Worm (Caenorhabditis elegans): ENCODE measurements around the gene T09F5.2.
"Not testable (repeated sequence)": the region's sequence is repeated elsewhere in the genome, so short reads cannot be mapped to it uniquely, and the experiment has no call there.

Gene T09F5.2

DNA sequence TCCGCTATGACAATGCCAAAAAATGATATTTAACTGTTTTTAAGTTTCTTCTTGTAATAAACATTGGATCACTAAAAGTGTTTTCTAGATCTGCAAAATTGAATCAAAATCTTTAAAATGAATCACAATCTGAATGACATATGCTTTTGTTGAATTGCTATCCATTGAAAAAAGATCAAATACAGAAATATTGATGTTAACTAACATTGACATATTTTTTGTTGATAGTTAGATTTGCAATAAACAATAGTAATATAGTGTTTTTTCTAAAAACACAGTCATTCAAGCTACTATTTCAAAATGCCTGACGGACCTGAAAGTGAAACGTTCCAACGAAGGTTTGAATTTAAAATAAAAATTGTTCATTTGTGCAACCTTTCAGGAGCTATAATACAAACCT is at the start of gene T09F5.2:
T09F5.2 (plus strand) TSS at position 301 of the 400 bp plus-strand sequence.
- TF ChIP-seq B0310.2 (tag; optimal IDR thresholded peaks at IDR 0.05) (no peak), tra-4 (tag; optimal IDR thresholded peaks at IDR 0.05) (no peak), hmg-4 (GFP tag; optimal IDR thresholded peaks at IDR 0.05) (no peak), flt-1 (GFP tag; IDR thresholded peaks at IDR 0.05) (no peak), ceh-36 (tag; optimal IDR thresholded peaks at IDR 0.05) (no peak), aly-1 (tag; optimal IDR thresholded peaks at IDR 0.05) (no peak), pes-1 (GFP tag; IDR thresholded peaks at IDR 0.05) (no peak), tbx-37 (GFP tag; conservative IDR thresholded peaks at IDR 0.05) (no peak), scrt-1 (GFP tag; IDR thresholded peaks at IDR 0.05) (no peak), ceh-13 (GFP tag; optimal IDR thresholded peaks at IDR 0.05) (no peak), ets-7 (tag; optimal IDR thresholded peaks at IDR 0.05) (no peak), tbx-11 (GFP tag; IDR thresholded peaks at IDR 0.05) (no peak), hmbx-1 (tag; optimal IDR thresholded peaks at IDR 0.05) (no peak), hnd-1 (tag; optimal IDR thresholded peaks at IDR 0.05) (no peak), sea-1 (GFP tag; conservative IDR thresholded peaks at IDR 0.05) (no peak), F13C5.2 (tag; optimal IDR thresholded peaks at IDR 0.05) (no peak), ama-1 (optimal IDR thresholded peaks at IDR 0.05) (no peak)

DNA sequence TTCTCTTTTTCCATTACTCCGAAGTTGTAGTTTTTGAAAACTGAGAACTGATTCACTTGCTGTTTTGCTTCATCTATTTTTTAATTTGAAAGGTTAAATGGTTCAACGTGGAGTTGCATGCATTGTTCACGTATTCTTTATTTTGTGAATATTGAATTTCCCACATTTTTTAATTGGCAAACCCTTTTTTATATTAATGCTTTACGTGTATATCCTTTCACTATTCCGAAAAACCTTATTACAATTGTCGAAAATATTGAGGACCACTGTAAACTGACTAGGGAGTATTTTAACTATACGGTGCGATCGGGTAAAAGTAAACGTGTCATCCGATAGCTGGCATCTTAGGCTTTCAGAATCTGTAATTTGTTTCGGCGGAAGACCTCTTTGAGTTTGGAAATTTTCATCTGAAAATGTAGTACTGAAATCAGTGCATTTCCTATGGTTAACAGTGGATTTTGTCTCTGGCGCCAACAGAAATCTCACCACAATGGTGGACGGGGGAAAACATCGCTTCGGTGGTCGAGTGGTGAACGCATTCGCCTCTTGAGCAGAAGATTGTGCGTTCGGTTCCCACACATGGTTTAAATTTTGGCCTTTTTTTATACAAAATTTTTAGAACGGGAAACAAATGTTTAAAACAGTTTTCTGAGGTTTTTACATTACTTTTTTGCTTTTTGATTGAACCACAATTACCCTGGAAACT is 44.7 kb upstream of the T09F5.2 start, which contains the start of gene C01G10.14:
C01G10.14 (minus strand) TSS at position 51 of the 706 bp plus-strand sequence.
- not testable (repeated sequence) for TF ChIP-seq tbx-37 (GFP tag; conservative IDR thresholded peaks at IDR 0.05); ceh-13 (GFP tag; optimal IDR thresholded peaks at IDR 0.05); sea-1 (GFP tag; conservative IDR thresholded peaks at IDR 0.05)

DNA sequence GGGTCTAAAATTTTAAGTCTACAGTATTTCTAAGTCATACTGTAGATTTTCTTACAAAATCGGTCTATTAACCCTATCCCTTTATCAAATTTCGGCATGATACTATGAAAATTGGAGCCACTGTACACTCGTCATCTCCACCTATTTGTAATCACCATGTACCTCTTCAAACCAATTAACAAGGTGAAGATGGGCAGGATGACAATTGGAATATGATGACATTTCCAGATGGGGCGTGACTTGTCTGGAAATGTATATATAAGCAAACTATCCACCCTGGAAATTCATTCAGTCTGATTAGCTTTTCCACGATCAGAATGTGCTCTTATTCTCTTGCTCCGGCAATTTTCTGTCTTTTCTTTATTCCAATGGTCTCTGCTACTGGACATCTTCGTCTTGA is 41.5 kb upstream of the T09F5.2 start, which contains the start of gene Y75B12A.2:
Y75B12A.2 (plus strand) TSS at position 301 of the 400 bp plus-strand sequence.
- TF ChIP-seq ama-1 (optimal IDR thresholded peaks at IDR 0.05), result no peak
- no peak for TF ChIP-seq aly-1 (tag; optimal IDR thresholded peaks at IDR 0.05)
- TF ChIP-seq hnd-1 (tag; optimal IDR thresholded peaks at IDR 0.05), result no peak
- no peak for TF ChIP-seq pes-1 (GFP tag; IDR thresholded peaks at IDR 0.05)
- no peak for TF ChIP-seq flt-1 (GFP tag; IDR thresholded peaks at IDR 0.05)
- no peak for TF ChIP-seq ets-7 (tag; optimal IDR thresholded peaks at IDR 0.05)
- no peak for TF ChIP-seq tra-4 (tag; optimal IDR thresholded peaks at IDR 0.05)
- no peak for TF ChIP-seq B0310.2 (tag; optimal IDR thresholded peaks at IDR 0.05)
- TF ChIP-seq hmg-4 (GFP tag; optimal IDR thresholded peaks at IDR 0.05), result no peak
- no peak for TF ChIP-seq tbx-37 (GFP tag; conservative IDR thresholded peaks at IDR 0.05)
- no peak for TF ChIP-seq ceh-36 (tag; optimal IDR thresholded peaks at IDR 0.05)
- no peak for TF ChIP-seq F13C5.2 (tag; optimal IDR thresholded peaks at IDR 0.05)
- TF ChIP-seq sea-1 (GFP tag; conservative IDR thresholded peaks at IDR 0.05), result no peak
- TF ChIP-seq hmbx-1 (tag; optimal IDR thresholded peaks at IDR 0.05), result no peak
- TF ChIP-seq scrt-1 (GFP tag; IDR thresholded peaks at IDR 0.05), result no peak
- TF ChIP-seq ceh-13 (GFP tag; optimal IDR thresholded peaks at IDR 0.05), result no peak
- TF ChIP-seq tbx-11 (GFP tag; IDR thresholded peaks at IDR 0.05), result no peak

DNA sequence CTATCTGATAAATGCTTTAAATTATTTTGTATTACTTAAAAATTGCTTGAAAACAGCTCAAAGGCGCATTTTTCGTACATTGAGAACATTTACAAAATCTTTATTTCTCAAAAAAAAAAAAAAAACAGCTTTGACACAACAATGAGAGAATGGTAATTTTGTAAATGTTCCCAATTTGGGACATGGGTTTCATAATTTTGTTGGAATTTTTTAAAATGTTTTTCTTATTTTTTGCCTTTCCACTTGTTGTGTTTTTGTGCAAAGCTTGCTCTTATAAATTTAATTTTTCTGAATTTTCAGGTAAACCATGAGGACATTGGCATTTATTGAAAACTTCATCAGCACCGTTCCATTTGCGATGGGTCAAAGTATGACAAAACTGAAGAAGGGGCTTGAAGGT is 39.1 kb upstream of the T09F5.2 start, which contains the start of gene T01G5.7:
T01G5.7 (plus strand) TSS at position 301 of the 400 bp plus-strand sequence.
- TF ChIP-seq ets-7 (tag; optimal IDR thresholded peaks at IDR 0.05) (no peak), tra-4 (tag; optimal IDR thresholded peaks at IDR 0.05) (no peak), aly-1 (tag; optimal IDR thresholded peaks at IDR 0.05) (no peak), F13C5.2 (tag; optimal IDR thresholded peaks at IDR 0.05) (no peak), flt-1 (GFP tag; IDR thresholded peaks at IDR 0.05) (no peak), sea-1 (GFP tag; conservative IDR thresholded peaks at IDR 0.05) (no peak), pes-1 (GFP tag; IDR thresholded peaks at IDR 0.05) (no peak), hnd-1 (tag; optimal IDR thresholded peaks at IDR 0.05) (no peak)

DNA sequence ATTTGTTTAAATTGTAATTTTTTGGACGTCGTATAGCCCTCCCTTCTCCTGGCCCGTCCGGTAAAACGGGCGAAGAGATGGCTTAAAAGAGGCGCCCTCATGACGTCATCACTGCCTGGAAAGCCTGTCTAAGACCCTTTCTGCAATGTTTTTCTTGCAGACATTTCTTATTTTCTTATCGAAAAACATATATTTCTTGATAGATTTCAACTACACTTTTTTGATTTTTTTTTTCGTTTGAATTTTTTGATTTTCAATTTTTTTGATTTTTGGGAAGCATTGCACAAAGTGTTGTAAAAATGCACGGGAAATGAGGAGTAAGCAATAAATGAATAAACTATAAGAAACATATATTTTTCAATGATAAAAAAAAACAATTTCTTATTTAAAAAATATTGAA is 36.8 kb upstream of the T09F5.2 start, which contains the start of gene T01G5.6:
T01G5.6 (minus strand) TSS at position 101 of the 400 bp plus-strand sequence.
- TF ChIP-seq hmbx-1 (tag; optimal IDR thresholded peaks at IDR 0.05) (no peak), ama-1 (optimal IDR thresholded peaks at IDR 0.05) (no peak), sea-1 (GFP tag; conservative IDR thresholded peaks at IDR 0.05) (no peak), tbx-11 (GFP tag; IDR thresholded peaks at IDR 0.05) (no peak), ceh-36 (tag; optimal IDR thresholded peaks at IDR 0.05) (no peak), tbx-37 (GFP tag; conservative IDR thresholded peaks at IDR 0.05) (no peak), flt-1 (GFP tag; IDR thresholded peaks at IDR 0.05) (no peak), tra-4 (tag; optimal IDR thresholded peaks at IDR 0.05) (no peak), scrt-1 (GFP tag; IDR thresholded peaks at IDR 0.05) (no peak), aly-1 (tag; optimal IDR thresholded peaks at IDR 0.05) (no peak), ets-7 (tag; optimal IDR thresholded peaks at IDR 0.05) (no peak)

DNA sequence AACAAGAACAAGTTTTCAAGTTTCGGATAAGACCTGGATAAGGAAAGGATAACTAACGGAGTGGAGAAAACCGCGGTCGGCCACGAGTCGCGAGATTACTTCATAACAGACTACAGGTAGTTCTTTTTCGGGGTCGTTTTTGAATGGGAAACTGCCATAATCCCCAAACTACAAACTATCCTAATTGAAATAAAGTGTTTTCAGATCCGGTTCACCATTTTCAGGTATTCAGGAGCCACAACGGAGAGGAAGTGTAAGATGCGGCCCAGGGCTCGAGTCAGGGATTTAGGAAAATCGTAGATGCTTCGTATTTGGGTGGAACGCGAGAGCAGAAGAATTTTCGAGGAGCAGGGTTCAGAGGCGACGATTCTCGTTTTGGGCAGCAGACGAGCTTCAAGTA is 34.8 kb upstream of the T09F5.2 start, which contains the start of gene T01G5.8:
T01G5.8 (plus strand) TSS at position 301 of the 400 bp plus-strand sequence.
- not testable (repeated sequence) for TF ChIP-seq hmg-4 (GFP tag; optimal IDR thresholded peaks at IDR 0.05); pes-1 (GFP tag; IDR thresholded peaks at IDR 0.05); hmbx-1 (tag; optimal IDR thresholded peaks at IDR 0.05)

DNA sequence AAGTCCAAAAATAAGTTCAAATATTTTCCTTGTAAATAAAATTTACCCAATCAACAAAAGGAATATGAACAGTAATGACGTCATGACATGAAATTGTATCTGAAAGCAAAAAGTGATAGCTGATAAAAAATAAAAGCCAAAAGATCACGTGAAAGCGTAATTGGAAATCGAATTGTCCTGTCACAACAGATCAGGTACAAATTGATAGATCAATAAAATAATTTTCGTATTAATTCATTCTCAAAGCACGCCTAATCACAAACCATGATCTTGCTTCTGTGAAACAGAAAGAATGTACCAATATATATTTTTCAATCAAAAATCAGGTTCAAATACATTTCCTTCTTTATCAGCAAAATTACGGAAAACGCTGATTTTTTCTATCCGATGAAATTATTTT is 31.2 kb upstream of the T09F5.2 start, which contains the start of gene flor-1:
flor-1 (minus strand) TSS at position 101 of the 400 bp plus-strand sequence.
- no peak for TF ChIP-seq tbx-11 (GFP tag; IDR thresholded peaks at IDR 0.05)
- TF ChIP-seq hnd-1 (tag; optimal IDR thresholded peaks at IDR 0.05), result no peak
- TF ChIP-seq ceh-13 (GFP tag; optimal IDR thresholded peaks at IDR 0.05), result no peak
- no peak for TF ChIP-seq ets-7 (tag; optimal IDR thresholded peaks at IDR 0.05)

DNA sequence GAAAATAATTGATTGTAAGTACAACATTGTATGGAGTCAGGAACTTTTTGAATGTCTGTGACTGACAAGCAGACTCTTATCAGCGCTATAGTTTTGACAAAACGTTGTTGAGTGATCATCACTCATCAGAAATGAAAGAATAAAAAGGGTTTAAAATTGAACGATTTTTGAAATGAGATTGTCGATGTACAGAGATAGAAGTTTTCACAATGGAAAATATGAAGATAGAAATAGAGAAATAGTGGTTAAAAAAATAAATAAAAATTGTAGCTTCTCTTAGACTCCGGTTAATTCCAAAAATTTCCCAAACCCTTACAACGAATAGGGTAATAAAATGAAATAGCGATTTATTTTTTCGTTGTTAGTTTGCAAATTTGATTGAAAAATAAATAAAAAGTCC is 25.6 kb upstream of the T09F5.2 start, which contains the start of gene ugt-30:
ugt-30 (minus strand) TSS at position 101 of the 400 bp plus-strand sequence.
- not testable (repeated sequence) for TF ChIP-seq B0310.2 (tag; optimal IDR thresholded peaks at IDR 0.05); hnd-1 (tag; optimal IDR thresholded peaks at IDR 0.05); ama-1 (optimal IDR thresholded peaks at IDR 0.05)
